Worm (Caenorhabditis elegans) whole organism, L4/young adult: ENCODE results near the gene mvb-12.
A peak's percentile ranks its signal among the peaks of the same experiment; 100 is the strongest.

Experiments
- W03F9.2 ChIP-seq: fragments of 150-350 bp; optimal IDR thresholded peaks from 2 replicates; lab custom pipeline; 2014; ENCODE audit warnings: missing biosample characterization, missing genetic modification characterization
- dao-5 ChIP-seq: sonication (generic microtip); optimal IDR thresholded peaks from 2 replicates; lab custom pipeline; 2016; ENCODE audit warnings: missing genotype, missing genetic modification characterization, moderate library complexity, missing compliant biosample characterization

ce11 chrIV:7829275-7829938, 918 bp upstream of the mvb-12 start, which contains the start of gene C06A6.4:
- no peak for TF ChIP-seq dao-5 (tag; lab: Kevin White, UChicago)
- peak; percentile 61 for TF ChIP-seq W03F9.2 (tag; lab: Kevin White, UChicago)
